Worm (Caenorhabditis elegans) whole organism, mixed stage, embryonic: ENCODE measurements around the gene F40G9.17.

Source experiments
- M03D4.4 ChIP-seq: sonication (generic microtip); optimal IDR thresholded peaks from 2 replicates; lab custom pipeline; 2017; ENCODE audit warnings: mild to moderate bottlenecking, missing genetic modification characterization, missing compliant biosample characterization
- bed-3 ChIP-seq: fragments of 200-800 bp; sonication (Bioruptor generic); optimal IDR thresholded peaks from 3 replicates; lab custom pipeline; 2018; ENCODE audit warnings: mild to moderate bottlenecking, missing genetic modification characterization, moderate library complexity, missing compliant biosample characterization
- blmp-1 ChIP-seq: fragments of 150-350 bp; optimal IDR thresholded peaks from 2 replicates; lab custom pipeline; 2014; ENCODE audit warnings: missing biosample characterization, missing genetic modification characterization
- ceh-43 ChIP-seq: fragments of 200-800 bp; sonication (Bioruptor generic); optimal IDR thresholded peaks from 2 replicates; lab custom pipeline; 2018; ENCODE audit warnings: mild to moderate bottlenecking, missing genetic modification characterization, moderate library complexity, missing compliant biosample characterization
- ceh-83 ChIP-seq: fragments of 200-800 bp; sonication (Bioruptor generic); optimal IDR thresholded peaks from 2 replicates; lab custom pipeline; 2018; ENCODE audit warnings: mild to moderate bottlenecking, missing genetic modification characterization, missing compliant biosample characterization
- ces-1 ChIP-seq: fragments of 150-350 bp; optimal IDR thresholded peaks from 2 replicates; lab custom pipeline; 2014; ENCODE audit warnings: missing biosample characterization, missing genetic modification reagents, missing genetic modification characterization
- cnd-1 ChIP-seq: fragments of 200-800 bp; sonication (Bioruptor generic); optimal IDR thresholded peaks from 2 replicates; lab custom pipeline; 2018; ENCODE audit warnings: mild to moderate bottlenecking, missing genetic modification characterization, missing compliant biosample characterization
- drap-1 ChIP-seq: fragments of 200-800 bp; sonication (Bioruptor generic); optimal IDR thresholded peaks from 3 replicates; lab custom pipeline; 2018; ENCODE audit warnings: mild to moderate bottlenecking, missing genetic modification characterization, missing compliant biosample characterization
- elt-1 ChIP-seq: sonication (generic microtip); optimal IDR thresholded peaks from 2 replicates; lab custom pipeline; 2017; ENCODE audit warnings: missing genetic modification characterization, mild to moderate bottlenecking, missing compliant biosample characterization, antibody characterized with exemption, moderate library complexity, borderline replicate concordance; ENCODE audit not compliant: insufficient read depth
- elt-3 ChIP-seq: fragments of 150-350 bp; optimal IDR thresholded peaks from 2 replicates; lab custom pipeline; 2014; ENCODE audit warnings: missing biosample characterization, missing genetic modification characterization
- ham-2 ChIP-seq: fragments of 200-800 bp; sonication (Bioruptor generic); optimal IDR thresholded peaks from 2 replicates; lab custom pipeline; 2018; ENCODE audit warnings: mild to moderate bottlenecking, missing genetic modification characterization, missing compliant biosample characterization
- hlh-1 ChIP-seq: fragments of 150-350 bp; optimal IDR thresholded peaks from 2 replicates; lab custom pipeline; 2014; ENCODE audit warnings: missing biosample characterization, missing genetic modification reagents, missing genetic modification characterization
- lin-13 ChIP-seq: fragments of 150-350 bp; optimal IDR thresholded peaks from 2 replicates; lab custom pipeline; 2014; ENCODE audit warnings: missing biosample characterization, missing genetic modification characterization
- lin-32 ChIP-seq: fragments of 200-800 bp; sonication (Bioruptor generic); optimal IDR thresholded peaks from 2 replicates; lab custom pipeline; 2018; ENCODE audit warnings: mild to moderate bottlenecking, missing genetic modification characterization, missing compliant biosample characterization
- lsy-2 ChIP-seq: fragments of 150-350 bp; optimal IDR thresholded peaks from 2 replicates; lab custom pipeline; 2014; ENCODE audit warnings: missing biosample characterization, missing genetic modification characterization
- mab-5 ChIP-seq: fragments of 150-350 bp; optimal IDR thresholded peaks from 2 replicates; lab custom pipeline; 2014; ENCODE audit warnings: missing biosample characterization, missing genetic modification characterization
- mep-1 ChIP-seq: fragments of 150-350 bp; optimal IDR thresholded peaks from 2 replicates; lab custom pipeline; 2017; ENCODE audit warnings: missing biosample characterization, missing genetic modification reagents, missing genetic modification characterization, inconsistent platforms
- mls-2 ChIP-seq: sonication (generic microtip); optimal IDR thresholded peaks from 2 replicates; lab custom pipeline; 2016; ENCODE audit warnings: mild to moderate bottlenecking, missing genetic modification characterization, moderate library complexity, missing compliant biosample characterization
- nhr-2 ChIP-seq: fragments of 150-350 bp; optimal IDR thresholded peaks from 2 replicates; lab custom pipeline; 2014; ENCODE audit warnings: missing biosample characterization, missing genetic modification characterization
- nhr-237 ChIP-seq: fragments of 150-350 bp; optimal IDR thresholded peaks from 2 replicates; lab custom pipeline; 2014; ENCODE audit warnings: missing biosample characterization, missing genetic modification characterization
- nhr-28 ChIP-seq: fragments of 150-350 bp; optimal IDR thresholded peaks from 2 replicates; lab custom pipeline; 2014; ENCODE audit warnings: missing biosample characterization, missing genetic modification characterization
- nhr-76 ChIP-seq: sonication (generic microtip); optimal IDR thresholded peaks from 2 replicates; lab custom pipeline; 2017; ENCODE audit warnings: missing biosample characterization, missing genetic modification characterization
- pha-4 ChIP-seq: fragments of 150-350 bp; optimal IDR thresholded peaks from 2 replicates; lab custom pipeline; 2018; ENCODE audit warnings: missing biosample characterization, missing genetic modification reagents, missing genetic modification characterization
- sem-2 ChIP-seq: fragments of 200-800 bp; sonication (Bioruptor generic); optimal IDR thresholded peaks from 2 replicates; lab custom pipeline; 2018; ENCODE audit warnings: mild to moderate bottlenecking, missing genetic modification characterization, missing compliant biosample characterization
- snpc-4 ChIP-seq: fragments of 150-350 bp; optimal IDR thresholded peaks from 2 replicates; lab custom pipeline; 2014; ENCODE audit warnings: missing biosample characterization, missing genetic modification characterization
- tbx-8 ChIP-seq: fragments of 200-800 bp; sonication (Bioruptor generic); optimal IDR thresholded peaks from 2 replicates; lab custom pipeline; 2018; ENCODE audit warnings: mild to moderate bottlenecking, missing genetic modification characterization, moderate library complexity, missing compliant biosample characterization
- unc-120 ChIP-seq: sonication (generic microtip); optimal IDR thresholded peaks from 2 replicates; lab custom pipeline; 2017; ENCODE audit warnings: missing genetic modification characterization, missing compliant biosample characterization; ENCODE audit not compliant: poor library complexity, severe bottlenecking
- unc-39 ChIP-seq: fragments of 150-350 bp; optimal IDR thresholded peaks from 2 replicates; lab custom pipeline; 2014; ENCODE audit warnings: missing biosample characterization, missing genetic modification characterization
- unc-62 ChIP-seq: fragments of 150-350 bp; optimal IDR thresholded peaks from 2 replicates; lab custom pipeline; 2014; ENCODE audit warnings: missing biosample characterization, missing genetic modification reagents, missing genetic modification characterization
- zip-8 ChIP-seq: fragments of 150-350 bp; optimal IDR thresholded peaks from 2 replicates; lab custom pipeline; 2014; ENCODE audit warnings: missing biosample characterization, missing genetic modification characterization
- ztf-11 ChIP-seq: fragments of 150-350 bp; optimal IDR thresholded peaks from 2 replicates; lab custom pipeline; 2014; ENCODE audit warnings: missing biosample characterization, missing genetic modification characterization

Gene F40G9.17

DNA sequence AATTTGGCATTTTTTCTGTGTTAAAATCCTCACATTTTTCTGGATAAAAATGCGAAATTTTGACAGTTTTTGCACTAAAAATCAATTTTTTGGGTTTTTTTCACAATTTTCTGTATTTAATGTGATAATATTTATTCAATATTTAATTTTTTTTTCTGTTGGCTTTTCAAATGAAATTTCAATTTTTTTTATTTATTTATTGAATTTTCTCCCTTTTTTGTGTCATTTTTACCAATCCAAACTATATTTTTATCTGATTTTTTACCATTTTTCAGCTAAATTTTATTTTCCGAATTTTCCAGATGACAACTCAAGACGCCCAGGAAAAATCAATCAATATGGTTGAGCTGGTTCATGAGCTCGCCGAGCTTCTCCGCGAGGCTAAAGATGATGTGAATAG, at the start of gene F40G9.17:
F40G9.17 (plus strand) TSS at position 301 of the 400 bp plus-strand sequence.
- TF ChIP-seq zip-8 (no peak), pha-4 (tag; lab: Kevin White, UChicago) (no peak), elt-1 (no peak), snpc-4 (tag; lab: Kevin White, UChicago) (no peak), nhr-28 (tag; lab: Kevin White, UChicago) (no peak), mls-2 (tag; lab: Kevin White, UChicago) (no peak), drap-1 (GFP tag; lab: Kevin White, UChicago) (no peak), lsy-2 (tag; lab: Kevin White, UChicago) (no peak), ham-2 (GFP tag; lab: Kevin White, UChicago) (no peak), mab-5 (tag; lab: Kevin White, UChicago) (no peak), lin-32 (GFP tag; lab: Kevin White, UChicago) (no peak), cnd-1 (tag; lab: Kevin White, UChicago) (no peak), M03D4.4 (tag; lab: Kevin White, UChicago) (no peak), unc-39 (tag; lab: Kevin White, UChicago) (no peak), lin-13 (no peak)
- TF ChIP-seq, all 35 proteins: peak for 0

DNA sequence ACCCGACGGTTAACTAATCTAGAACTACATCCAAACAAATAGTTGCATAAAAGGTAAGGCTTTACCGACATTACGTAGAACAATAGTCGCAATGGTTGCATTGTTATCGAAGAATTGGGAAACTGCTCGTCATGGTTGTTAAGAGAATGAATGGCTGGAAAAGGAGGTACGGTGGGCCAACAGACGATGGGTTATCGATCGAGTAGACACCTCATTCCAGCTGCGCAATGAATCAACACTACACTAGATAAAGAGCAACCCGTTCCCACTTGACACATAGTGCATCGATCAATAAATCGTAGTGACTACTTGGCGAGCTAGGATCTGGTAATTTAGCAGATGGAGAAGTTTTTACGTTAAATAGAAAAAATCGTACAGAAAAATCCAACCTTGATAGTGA, 49.2 kb upstream of the F40G9.17 start, which contains the start of the genes T17A3.12 and fbxb-83:
T17A3.12 (minus strand) TSS at position 101 of the 400 bp plus-strand sequence.
fbxb-83 (minus strand) TSS at position 134 of the 400 bp plus-strand sequence.
- TF ChIP-seq snpc-4 (tag; lab: Kevin White, UChicago), result no peak
- no peak for TF ChIP-seq nhr-2 (tag; lab: Kevin White, UChicago)
- TF ChIP-seq elt-3 (tag; lab: Kevin White, UChicago), result no peak
- TF ChIP-seq sem-2 (GFP tag; lab: Kevin White, UChicago), result no peak
- no peak for TF ChIP-seq unc-62 (GFP tag; lab: Kevin White, UChicago)
- no peak for TF ChIP-seq mab-5 (tag; lab: Kevin White, UChicago)
- TF ChIP-seq mls-2 (tag; lab: Kevin White, UChicago), result no peak
- TF ChIP-seq zip-8, result no peak
- TF ChIP-seq ceh-43 (GFP tag; lab: Kevin White, UChicago), result no peak
- no peak for TF ChIP-seq ham-2 (GFP tag; lab: Kevin White, UChicago)
- TF ChIP-seq cnd-1 (tag; lab: Kevin White, UChicago), result no peak
- no peak for TF ChIP-seq bed-3 (GFP tag; lab: Kevin White, UChicago)
- no peak for TF ChIP-seq elt-1
- TF ChIP-seq tbx-8 (GFP tag; lab: Kevin White, UChicago), result no peak
- no peak for TF ChIP-seq nhr-237
- TF ChIP-seq ceh-83 (GFP tag; lab: Kevin White, UChicago), result no peak
- no peak for TF ChIP-seq lin-32 (GFP tag; lab: Kevin White, UChicago)
- TF ChIP-seq unc-120 (tag; lab: Kevin White, UChicago), result no peak
- no peak for TF ChIP-seq ztf-11 (tag; lab: Kevin White, UChicago)
- no peak for TF ChIP-seq blmp-1 (tag; lab: Kevin White, UChicago)

DNA sequence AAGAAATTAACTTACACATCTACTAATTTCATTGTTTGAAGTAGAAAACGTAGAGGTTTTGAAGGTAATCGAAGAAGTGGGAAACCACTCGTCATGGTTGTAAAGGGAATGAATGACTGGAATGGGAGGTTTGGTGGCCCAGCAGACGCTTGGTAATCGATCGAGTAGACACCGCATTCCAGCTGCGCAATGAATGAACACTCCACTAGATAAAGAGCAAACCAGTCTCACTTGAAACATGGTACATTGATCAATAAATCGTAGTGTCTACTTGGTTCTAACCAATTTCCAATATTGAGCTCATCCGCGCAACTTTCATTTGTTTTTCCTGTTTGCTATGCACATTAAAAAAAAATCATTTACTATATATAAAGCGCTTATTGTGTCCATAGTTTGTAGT, 47.9 kb upstream of the F40G9.17 start, which contains the start of gene fbxb-84:
fbxb-84 (minus strand) TSS at position 101 of the 400 bp plus-strand sequence.
- TF ChIP-seq snpc-4 (tag; lab: Kevin White, UChicago) (no peak), lin-13 (no peak), ham-2 (GFP tag; lab: Kevin White, UChicago) (no peak), nhr-76 (no peak), mep-1 (tag; lab: Kevin White, UChicago) (no peak)
- TF ChIP-seq, all 35 proteins: peak for 0

DNA sequence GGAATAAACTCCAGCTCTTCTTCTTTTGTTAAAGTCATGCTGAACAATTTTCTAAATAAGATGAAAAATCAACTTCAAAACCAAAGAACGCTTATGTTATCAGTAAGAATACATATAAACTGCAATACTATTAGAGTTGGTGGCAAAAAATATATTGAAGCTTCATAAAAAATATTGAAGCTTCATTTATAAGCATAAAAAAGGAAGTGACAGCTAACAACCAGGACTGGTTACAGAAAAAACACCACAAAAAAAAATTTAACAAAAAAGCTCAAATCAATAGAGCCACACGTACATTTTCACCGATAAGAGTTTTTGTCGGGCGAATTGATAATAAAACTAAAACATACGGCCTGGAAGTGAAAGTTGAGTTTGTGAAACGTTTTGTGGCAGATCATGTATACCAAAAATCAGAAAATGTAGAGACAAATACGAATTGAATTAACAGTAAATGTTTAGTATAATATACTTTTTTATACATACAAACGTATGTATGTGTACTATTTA, 46.6 kb upstream of the F40G9.17 start, which contains the start of gene sqst-5:
sqst-5 (minus strand) TSS at position 51 of the 507 bp plus-strand sequence.
- TF ChIP-seq lin-13, result no peak
- no peak for TF ChIP-seq nhr-28 (tag; lab: Kevin White, UChicago)
- no peak for TF ChIP-seq M03D4.4 (tag; lab: Kevin White, UChicago)
- TF ChIP-seq elt-3 (tag; lab: Kevin White, UChicago), result no peak
- TF ChIP-seq lsy-2 (tag; lab: Kevin White, UChicago), result no peak
- no peak for TF ChIP-seq tbx-8 (GFP tag; lab: Kevin White, UChicago)
- TF ChIP-seq mls-2 (tag; lab: Kevin White, UChicago), result no peak
- no peak for TF ChIP-seq ceh-43 (GFP tag; lab: Kevin White, UChicago)
- no peak for TF ChIP-seq hlh-1 (tag; lab: Kevin White, UChicago)
- TF ChIP-seq zip-8, result no peak
- TF ChIP-seq ztf-11 (tag; lab: Kevin White, UChicago), result no peak
- no peak for TF ChIP-seq ces-1 (GFP tag; lab: Kevin White, UChicago)
